Fruit fly (Drosophila melanogaster) whole organism, prepupa: Measurements from ENCODE around the gene CG43813.

ENCODE experiments used
- Blimp-1 ChIP-seq: fragments of 200-800 bp; sonication (Bioruptor generic); optimal IDR thresholded peaks from 3 replicates; lab custom pipeline; 2017; ENCODE audit warnings: missing biosample characterization, missing genetic modification characterization, mild to moderate bottlenecking, moderate library complexity, missing genetic modification reagents
- CG10669 ChIP-seq: fragments of 200-800 bp; sonication (Bioruptor generic); optimal IDR thresholded peaks from 3 replicates; lab custom pipeline; 2018; ENCODE audit warnings: missing biosample characterization, mild to moderate bottlenecking, missing genetic modification characterization, moderate library complexity
- CG11762 ChIP-seq: fragments of 200-800 bp; sonication (Bioruptor generic); optimal IDR thresholded peaks from 3 replicates; lab custom pipeline; 2016; ENCODE audit warnings: missing biosample characterization, missing genetic modification characterization; ENCODE audit not compliant: insufficient read depth
- CG11902 ChIP-seq: fragments of 200-800 bp; sonication (Bioruptor generic); optimal IDR thresholded peaks from 3 replicates; lab custom pipeline; 2016; ENCODE audit warnings: missing biosample characterization, missing genetic modification characterization
- CG15336 ChIP-seq: fragments of 200-800 bp; sonication (Bioruptor generic); IDR thresholded peaks from 2 replicates; pipeline ENCODE4 v1.3.6; 2022; ENCODE audit warnings: missing biosample characterization, missing genetic modification characterization
- CG1621 ChIP-seq: fragments of 200-800 bp; sonication (Bioruptor generic); optimal IDR thresholded peaks from 3 replicates; lab custom pipeline; 2018; ENCODE audit warnings: missing biosample characterization, mild to moderate bottlenecking, missing genetic modification characterization
- CG16779 ChIP-seq: fragments of 200-800 bp; sonication (Bioruptor generic); optimal IDR thresholded peaks from 3 replicates; lab custom pipeline; 2017; ENCODE audit warnings: missing biosample characterization, mild to moderate bottlenecking, missing genetic modification characterization
- CG3032 ChIP-seq: fragments of 200-800 bp; optimal IDR thresholded peaks from 2 replicates; lab custom pipeline; 2019; ENCODE audit warnings: missing biosample characterization, mild to moderate bottlenecking, missing genetic modification characterization, moderate library complexity
- CG31627 ChIP-seq: fragments of 200-800 bp; sonication (Bioruptor generic); optimal IDR thresholded peaks from 3 replicates; lab custom pipeline; 2016; ENCODE audit warnings: missing biosample characterization, missing genetic modification characterization
- CG34406 ChIP-seq: fragments of 200-800 bp; sonication (Bioruptor generic); optimal IDR thresholded peaks from 3 replicates; lab custom pipeline; 2016; ENCODE audit warnings: missing biosample characterization, missing genetic modification characterization
- CG4318 ChIP-seq: fragments of 200-800 bp; sonication (Bioruptor generic); optimal IDR thresholded peaks from 3 replicates; lab custom pipeline; 2017; ENCODE audit warnings: missing biosample characterization, mild to moderate bottlenecking, missing genetic modification characterization
- CG6276 ChIP-seq: fragments of 200-800 bp; sonication (Bioruptor generic); optimal IDR thresholded peaks from 2 replicates; lab custom pipeline; 2017; ENCODE audit warnings: missing biosample characterization, mild to moderate bottlenecking, missing genetic modification characterization
- CG6792 ChIP-seq: fragments of 200-800 bp; sonication (Bioruptor generic); optimal IDR thresholded peaks from 3 replicates; lab custom pipeline; 2016; ENCODE audit warnings: missing biosample characterization, missing genetic modification characterization
- CG6808 ChIP-seq: fragments of 200-800 bp; sonication (Bioruptor generic); optimal IDR thresholded peaks from 3 replicates; lab custom pipeline; 2017; ENCODE audit warnings: missing biosample characterization, missing genetic modification characterization, mild to moderate bottlenecking, moderate library complexity, missing genetic modification reagents
- CG6854 ChIP-seq: fragments of 200-800 bp; sonication (Bioruptor generic); optimal IDR thresholded peaks from 2 replicates; lab custom pipeline; 2017; ENCODE audit warnings: missing biosample characterization, mild to moderate bottlenecking, missing genetic modification characterization
- CG7368 ChIP-seq: fragments of 200-800 bp; sonication (Bioruptor generic); optimal IDR thresholded peaks from 3 replicates; lab custom pipeline; 2016; ENCODE audit warnings: missing biosample characterization, missing genetic modification characterization
- CG8119 ChIP-seq: fragments of 200-800 bp; sonication (Bioruptor generic); IDR thresholded peaks from 3 replicates; pipeline ENCODE4 v1.3.6; 2022; ENCODE audit warnings: missing biosample characterization, missing genetic modification characterization
- CG8319 ChIP-seq: fragments of 200-800 bp; sonication (Bioruptor generic); optimal IDR thresholded peaks from 3 replicates; lab custom pipeline; 2016; ENCODE audit warnings: missing biosample characterization, missing genetic modification characterization
- CG9139 ChIP-seq: fragments of 200-800 bp; sonication (Bioruptor generic); optimal IDR thresholded peaks from 3 replicates; lab custom pipeline; 2017; ENCODE audit warnings: missing biosample characterization, mild to moderate bottlenecking, missing genetic modification characterization
- Eip78C ChIP-seq: fragments of 200-800 bp; sonication (Bioruptor generic); peaks from one replicate; lab custom pipeline; 2016; ENCODE audit warnings: missing biosample characterization, missing genetic modification characterization
- Eip93F ChIP-seq: fragments of 200-800 bp; sonication (Bioruptor generic); optimal IDR thresholded peaks from 2 replicates; lab custom pipeline; 2016; ENCODE audit warnings: missing biosample characterization, mild to moderate bottlenecking, missing genetic modification characterization
- Gug ChIP-seq: fragments of 200-800 bp; sonication (Bioruptor generic); IDR thresholded peaks from 2 replicates; pipeline ENCODE4 v1.3.6; 2022; ENCODE audit warnings: missing biosample characterization, missing genetic modification characterization
- Hr39 ChIP-seq: fragments of 200-800 bp; sonication (Bioruptor generic); optimal IDR thresholded peaks from 2 replicates; lab custom pipeline; 2016; ENCODE audit warnings: missing biosample characterization, missing genetic modification characterization
- Hr4 ChIP-seq: fragments of 200-800 bp; sonication (Bioruptor generic); optimal IDR thresholded peaks from 3 replicates; lab custom pipeline; 2016; ENCODE audit warnings: missing biosample characterization, missing genetic modification characterization
- Lpt ChIP-seq: fragments of 200-800 bp; sonication (Bioruptor generic); optimal IDR thresholded peaks from 3 replicates; lab custom pipeline; 2016; ENCODE audit warnings: missing biosample characterization, missing genetic modification characterization
- Met ChIP-seq: fragments of 200-800 bp; sonication (Bioruptor generic); optimal IDR thresholded peaks from 3 replicates; lab custom pipeline; 2016; ENCODE audit warnings: missing biosample characterization, missing genetic modification characterization
- OdsH ChIP-seq: fragments of 200-800 bp; sonication (Bioruptor generic); optimal IDR thresholded peaks from 3 replicates; lab custom pipeline; 2016; ENCODE audit warnings: missing biosample characterization, missing genetic modification characterization
- Smox ChIP-seq: fragments of 200-800 bp; sonication (Bioruptor generic); optimal IDR thresholded peaks from 3 replicates; lab custom pipeline; 2016; ENCODE audit warnings: missing biosample characterization, missing genetic modification characterization
- Sox102F ChIP-seq: fragments of 200-800 bp; sonication (Bioruptor generic); optimal IDR thresholded peaks from 2 replicates; lab custom pipeline; 2016; ENCODE audit warnings: missing biosample characterization, mild to moderate bottlenecking, missing genetic modification characterization
- Sox15 ChIP-seq: fragments of 200-800 bp; sonication (Bioruptor generic); optimal IDR thresholded peaks from 3 replicates; lab custom pipeline; 2016; ENCODE audit warnings: missing biosample characterization, missing genetic modification characterization
- achi ChIP-seq: fragments of 200-800 bp; sonication (Bioruptor generic); optimal IDR thresholded peaks from 3 replicates; lab custom pipeline; 2016; ENCODE audit warnings: missing biosample characterization, missing genetic modification characterization
- acj6 ChIP-seq: fragments of 200-800 bp; sonication (Bioruptor generic); optimal IDR thresholded peaks from 3 replicates; lab custom pipeline; 2016; ENCODE audit warnings: missing biosample characterization, missing genetic modification characterization
- cyc ChIP-seq: fragments of 200-800 bp; sonication (Bioruptor generic); optimal IDR thresholded peaks from 3 replicates; lab custom pipeline; 2016; ENCODE audit warnings: missing biosample characterization, missing genetic modification characterization
- dac ChIP-seq: fragments of 200-800 bp; sonication (Bioruptor generic); optimal IDR thresholded peaks from 2 replicates; lab custom pipeline; 2017; ENCODE audit warnings: missing biosample characterization, mild to moderate bottlenecking, missing genetic modification characterization
- eg ChIP-seq: fragments of 200-800 bp; sonication (Bioruptor generic); IDR thresholded peaks from 3 replicates; pipeline ENCODE4 v1.3.6; 2022; ENCODE audit warnings: missing biosample characterization, missing genetic modification characterization
- esn ChIP-seq: fragments of 200-800 bp; sonication (Bioruptor generic); optimal IDR thresholded peaks from 2 replicates; lab custom pipeline; 2016; ENCODE audit warnings: missing biosample characterization, mild to moderate bottlenecking, missing genetic modification characterization, moderate library complexity
- fd85E ChIP-seq: fragments of 200-800 bp; sonication (Bioruptor generic); optimal IDR thresholded peaks from 3 replicates; lab custom pipeline; 2016; ENCODE audit warnings: missing biosample characterization, missing genetic modification characterization
- fkh ChIP-seq: fragments of 200-800 bp; sonication (Bioruptor generic); optimal IDR thresholded peaks from 3 replicates; lab custom pipeline; 2017; ENCODE audit warnings: missing biosample characterization, mild to moderate bottlenecking, missing genetic modification characterization, moderate library complexity
- lz ChIP-seq: fragments of 200-800 bp; sonication (Bioruptor generic); optimal IDR thresholded peaks from 3 replicates; lab custom pipeline; 2016; ENCODE audit warnings: missing biosample characterization, missing genetic modification characterization
- net ChIP-seq: fragments of 200-800 bp; sonication (Bioruptor generic); optimal IDR thresholded peaks from 3 replicates; lab custom pipeline; 2016; ENCODE audit warnings: missing biosample characterization, missing genetic modification characterization
- pdm3 ChIP-seq: fragments of 200-800 bp; sonication (Bioruptor generic); optimal IDR thresholded peaks from 3 replicates; lab custom pipeline; 2016; ENCODE audit warnings: missing biosample characterization, missing genetic modification characterization
- spab ChIP-seq: fragments of 200-800 bp; sonication (Bioruptor generic); optimal IDR thresholded peaks from 2 replicates; lab custom pipeline; 2017; ENCODE audit warnings: missing biosample characterization, mild to moderate bottlenecking, missing genetic modification characterization, missing genetic modification reagents
- ss ChIP-seq, 2 experiments: fragments of 200-800 bp; sonication (Bioruptor generic); optimal IDR thresholded peaks; 2 replicates in 1 of 2; 3 replicates in 1 of 2; lab custom pipeline; 2017 to 2018; ENCODE audit warnings: mild to moderate bottlenecking in 2 of 2, missing biosample characterization in 2 of 2, missing genetic modification characterization in 2 of 2, moderate library complexity in 1 of 2
- svp ChIP-seq: fragments of 200-800 bp; sonication (Bioruptor generic); peaks from one replicate; lab custom pipeline; 2016; ENCODE audit warnings: missing biosample characterization, missing genetic modification characterization

Gene CG43813

DNA sequence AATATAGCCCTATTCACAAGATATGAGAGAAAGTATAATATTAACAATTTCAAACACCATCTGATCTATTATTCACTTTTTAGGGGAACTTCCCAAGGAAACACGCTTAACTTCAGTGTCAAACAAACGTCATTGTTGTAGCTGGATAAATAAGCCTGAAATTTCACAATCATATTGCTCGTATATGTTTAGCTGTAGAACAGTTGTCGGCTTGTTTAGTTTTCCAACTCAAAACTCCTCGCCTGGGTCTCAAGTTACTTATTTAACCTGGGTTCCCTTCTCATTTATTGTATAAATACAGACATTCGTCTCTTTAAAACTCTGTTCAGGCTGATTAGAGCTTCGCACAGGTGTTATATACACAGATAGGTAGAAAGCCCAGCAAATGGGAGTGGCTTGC lies 28.4 kb upstream of the CG43813 start:
- TF ChIP-seq Eip78C (GFP tag; lab: Kevin White, UChicago) (no peak), pdm3 (GFP tag; lab: Kevin White, UChicago) (no peak), fkh (peak; percentile 79)

DNA sequence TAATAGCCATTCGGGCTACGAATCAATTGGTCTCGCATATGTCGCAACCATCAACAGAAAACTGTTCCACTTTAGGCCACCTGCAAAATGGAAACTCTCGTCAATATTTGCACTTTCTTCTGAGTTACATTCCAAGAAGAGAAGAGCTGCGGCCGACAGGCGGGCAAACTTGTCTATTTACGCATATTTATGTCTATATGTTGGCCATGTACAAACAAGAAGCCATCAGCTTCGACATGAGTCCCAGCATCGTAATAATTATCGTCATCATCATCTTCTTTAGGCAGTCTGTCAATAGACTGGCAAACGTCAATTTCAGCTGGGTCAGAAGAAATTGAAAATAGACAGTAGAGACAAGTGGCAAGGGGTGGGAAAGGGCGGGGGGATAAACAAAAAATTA lies 27.7 kb upstream of the CG43813 start:
- TF ChIP-seq achi: no peak
- TF ChIP-seq fkh: peak; percentile 94
- no peak for TF ChIP-seq fd85E
- TF ChIP-seq Lpt (GFP tag; lab: Kevin White, UChicago): no peak
- no peak for TF ChIP-seq Blimp-1
- no peak for TF ChIP-seq acj6 (GFP tag; lab: Kevin White, UChicago)
- TF ChIP-seq CG9139 (GFP tag; lab: Kevin White, UChicago): no peak

DNA sequence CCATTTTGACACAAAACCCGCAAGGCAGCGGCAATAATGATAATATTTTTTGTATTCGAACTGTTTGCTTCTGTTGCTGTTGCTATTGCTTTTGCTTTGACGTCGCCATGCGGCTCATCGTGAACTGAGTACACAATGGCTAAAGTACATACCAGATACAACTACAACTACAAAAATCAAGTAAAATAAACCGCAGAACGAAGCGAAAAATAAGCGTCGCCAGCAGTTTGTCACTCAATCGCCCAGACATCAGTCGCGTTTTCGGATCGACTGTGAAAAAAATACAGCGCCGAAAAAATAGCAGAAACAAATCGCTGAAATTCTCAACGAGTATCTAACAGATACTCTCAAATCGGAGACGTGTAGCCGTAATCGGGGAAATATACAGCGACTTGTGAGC lies 25.5 kb upstream of the CG43813 start:
- TF ChIP-seq Gug (GFP tag; lab: Robert Waterston, UW) (no peak), CG16779 (tag; lab: Kevin White, UChicago) (peak; percentile 8), fkh (peak; percentile 89), Eip78C (GFP tag; lab: Kevin White, UChicago) (peak; percentile 51), Smox (GFP tag; lab: Kevin White, UChicago) (no peak), CG9139 (GFP tag; lab: Kevin White, UChicago) (no peak), achi (no peak), Blimp-1 (no peak), OdsH (GFP tag; lab: Kevin White, UChicago) (no peak), eg (GFP tag; lab: Robert Waterston, UW) (0 out of 3 replicates have a peak, but pooled peaks have one; percentile 18), CG3032 (tag; lab: Kevin White, UChicago) (no peak), CG34406 (GFP tag; lab: Kevin White, UChicago) (no peak), CG10669 (GFP tag; lab: Kevin White, UChicago) (peak; percentile 2), esn (GFP tag; lab: Kevin White, UChicago) (no peak), Met (GFP tag; lab: Kevin White, UChicago) (no peak)

DNA sequence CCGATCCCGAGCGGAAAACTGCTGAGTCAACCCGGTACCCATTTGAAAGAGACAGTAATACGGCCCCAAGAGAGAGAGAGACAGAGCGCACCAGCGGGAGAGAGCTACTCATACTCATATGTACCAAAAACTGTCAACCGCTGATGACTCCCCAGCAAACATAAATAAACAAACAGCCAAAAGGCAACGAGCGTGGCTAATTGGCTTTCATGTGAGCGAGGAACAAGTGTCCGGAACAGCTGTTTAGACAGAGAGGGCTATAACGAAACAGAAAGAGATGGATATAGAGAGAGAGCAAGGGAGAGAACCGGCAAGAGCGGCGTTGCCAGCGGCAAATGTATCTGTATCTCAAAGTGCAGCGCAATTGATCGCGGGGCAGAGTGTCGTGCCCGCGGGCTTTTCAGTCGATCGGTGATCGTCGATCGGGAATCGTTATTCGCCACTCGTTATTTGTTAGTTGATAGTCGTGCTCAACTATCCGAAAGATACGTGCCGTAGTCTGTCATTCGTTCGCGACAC lies 22.0 kb upstream of the CG43813 start:
- TF ChIP-seq Met (GFP tag; lab: Kevin White, UChicago) (no peak), Hr4 (GFP tag; lab: Kevin White, UChicago) (no peak), Eip78C (GFP tag; lab: Kevin White, UChicago) (peak; percentile 68), CG4318 (GFP tag; lab: Kevin White, UChicago) (no peak), CG6808 (peak; percentile 7), CG11762 (no peak), CG6854 (GFP tag; lab: Kevin White, UChicago) (no peak), CG10669 (GFP tag; lab: Kevin White, UChicago) (peak; percentile 0), Hr39 (no peak), svp (no peak), CG16779 (tag; lab: Kevin White, UChicago) (peak; percentile 33), CG11902 (no peak), CG8319 (no peak), Eip93F (GFP tag; lab: Kevin White, UChicago) (no peak), lz (GFP tag; lab: Kevin White, UChicago) (no peak), pdm3 (GFP tag; lab: Kevin White, UChicago) (no peak), dac (GFP tag; lab: Kevin White, UChicago) (no peak), CG8119 (GFP tag; lab: Robert Waterston, UW) (peak; percentile 47; the same call in 2 of the 3 replicates), CG6276 (GFP tag; lab: Kevin White, UChicago) (peak; percentile 51), Gug (GFP tag; lab: Robert Waterston, UW) (no peak; the same call in 1 of the 2 replicates), CG6792 (GFP tag; lab: Kevin White, UChicago) (no peak), CG7368 (GFP tag; lab: Kevin White, UChicago) (peak; percentile 9), Sox102F (peak; percentile 17), CG34406 (GFP tag; lab: Kevin White, UChicago) (no peak), CG31627 (no peak), Sox15 (no peak), cyc (no peak), net (GFP tag; lab: Kevin White, UChicago) (peak; percentile 27), CG9139 (GFP tag; lab: Kevin White, UChicago) (peak; percentile 6), achi (peak; percentile 23), ss (GFP tag; optimal IDR thresholded peaks at IDR 0.05; lab: Kevin White, UChicago) (peak; percentile 24 to 32), fkh (peak; percentile 97), CG15336 (peak; percentile 58; the same call in 1 of the 2 replicates), CG3032 (tag; lab: Kevin White, UChicago) (no peak), CG1621 (tag; lab: Kevin White, UChicago) (peak; percentile 46), spab (no peak)
